Worm (Caenorhabditis elegans) whole organism, L3 larva: ENCODE measurements around the gene rpn-13.

Experiments used
- R02D3.7 ChIP-seq: fragments of 150-350 bp; optimal IDR thresholded peaks from 2 replicates; lab custom pipeline; 2014; ENCODE audit warnings: missing biosample characterization, missing genetic modification characterization
- ZK546.5 ChIP-seq: sonication (generic microtip); optimal IDR thresholded peaks from 2 replicates; lab custom pipeline; 2017; ENCODE audit warnings: missing biosample characterization, missing genetic modification characterization
- ama-1 ChIP-seq: fragments of 150-350 bp; optimal IDR thresholded peaks from 2 replicates; lab custom pipeline; 2018
- ceh-16 ChIP-seq: sonication (generic microtip); optimal IDR thresholded peaks from 2 replicates; lab custom pipeline; 2017; ENCODE audit warnings: missing biosample characterization, missing genetic modification characterization
- ceh-28 ChIP-seq: fragments of 150-350 bp; optimal IDR thresholded peaks from 2 replicates; lab custom pipeline; 2014; ENCODE audit warnings: missing biosample characterization, missing genetic modification reagents, missing genetic modification characterization
- ceh-9 ChIP-seq: sonication (generic microtip); optimal IDR thresholded peaks from 2 replicates; lab custom pipeline; 2018; ENCODE audit warnings: missing biosample characterization, missing genetic modification characterization
- egl-27 ChIP-seq: sonication (generic microtip); optimal IDR thresholded peaks from 4 replicates; lab custom pipeline; 2017; ENCODE audit warnings: missing biosample characterization, missing genetic modification reagents, missing genetic modification characterization
- egl-5 ChIP-seq: fragments of 150-350 bp; optimal IDR thresholded peaks from 2 replicates; lab custom pipeline; 2017; ENCODE audit warnings: missing biosample characterization, missing genetic modification reagents, missing genetic modification characterization, inconsistent platforms
- elt-1 ChIP-seq: fragments of 150-350 bp; optimal IDR thresholded peaks from 2 replicates; lab custom pipeline; 2014; ENCODE audit warnings: missing biosample characterization, missing genetic modification characterization
- elt-2 ChIP-seq: sonication (generic microtip); optimal IDR thresholded peaks from 2 replicates; lab custom pipeline; 2016; ENCODE audit warnings: missing genetic modification reagents, mild to moderate bottlenecking, missing genetic modification characterization, missing compliant biosample characterization
- elt-3 ChIP-seq, 3 experiments: fragments of 150-350 bp in 1 of 3; sonication (generic microtip) in 2 of 3; optimal IDR thresholded peaks; 2 replicates in 2 of 3; 4 replicates in 1 of 3; lab custom pipeline; 2014 to 2017; ENCODE audit warnings: missing biosample characterization in 3 of 3, missing genetic modification characterization in 3 of 3
- eor-1 ChIP-seq, 2 experiments: fragments of 150-350 bp; optimal IDR thresholded peaks; 2 replicates each; lab custom pipeline; 2014 to 2018; ENCODE audit warnings: missing biosample characterization in 2 of 2, missing genetic modification characterization in 2 of 2
- fkh-10 ChIP-seq: sonication (generic microtip); optimal IDR thresholded peaks from 2 replicates; lab custom pipeline; 2017; ENCODE audit warnings: missing biosample characterization, missing genetic modification reagents, missing genetic modification characterization
- fkh-2 ChIP-seq: fragments of 150-350 bp; optimal IDR thresholded peaks from 2 replicates; lab custom pipeline; 2014; ENCODE audit warnings: missing biosample characterization, missing genetic modification reagents, missing genetic modification characterization
- fos-1 ChIP-seq: fragments of 150-350 bp; optimal IDR thresholded peaks from 2 replicates; lab custom pipeline; 2014; ENCODE audit warnings: missing biosample characterization, missing genetic modification characterization
- hmg-11 ChIP-seq: sonication (generic microtip); optimal IDR thresholded peaks from 2 replicates; lab custom pipeline; 2016; ENCODE audit warnings: missing genetic modification characterization, missing compliant biosample characterization
- jun-1 ChIP-seq: fragments of 150-350 bp; optimal IDR thresholded peaks from 2 replicates; lab custom pipeline; 2014; ENCODE audit warnings: missing biosample characterization, missing genetic modification reagents, missing genetic modification characterization
- lin-15B ChIP-seq: fragments of 150-350 bp; optimal IDR thresholded peaks from 2 replicates; lab custom pipeline; 2014; ENCODE audit warnings: missing biosample characterization, missing genetic modification characterization
- lsy-12 ChIP-seq: sonication (generic microtip); optimal IDR thresholded peaks from 2 replicates; lab custom pipeline; 2016; ENCODE audit warnings: mild to moderate bottlenecking, missing genetic modification characterization, missing compliant biosample characterization
- mml-1 ChIP-seq: fragments of 150-350 bp; sonication (generic microtip); optimal IDR thresholded peaks from 3 replicates; lab custom pipeline; 2014; ENCODE audit warnings: missing biosample characterization, missing genetic modification characterization
- nfya-1 ChIP-seq: sonication (generic microtip); optimal IDR thresholded peaks from 2 replicates; lab custom pipeline; 2017; ENCODE audit warnings: missing genetic modification characterization, mild to moderate bottlenecking, missing compliant biosample characterization, antibody characterized with exemption, moderate library complexity; ENCODE audit not compliant: insufficient read depth
- nhr-11 ChIP-seq: fragments of 150-350 bp; optimal IDR thresholded peaks from 2 replicates; lab custom pipeline; 2014; ENCODE audit warnings: missing biosample characterization, missing genetic modification characterization
- nhr-23 ChIP-seq: fragments of 150-350 bp; optimal IDR thresholded peaks from 2 replicates; lab custom pipeline; 2014; ENCODE audit warnings: missing biosample characterization, missing genetic modification reagents, missing genetic modification characterization
- nhr-237 ChIP-seq: fragments of 150-350 bp; optimal IDR thresholded peaks from 2 replicates; lab custom pipeline; 2014; ENCODE audit warnings: missing biosample characterization, missing genetic modification characterization
- nhr-25 ChIP-seq: sonication (generic microtip); optimal IDR thresholded peaks from 2 replicates; lab custom pipeline; 2017; ENCODE audit warnings: missing biosample characterization, missing genetic modification characterization
- nhr-67 ChIP-seq: fragments of 150-350 bp; optimal IDR thresholded peaks from 2 replicates; lab custom pipeline; 2014; ENCODE audit warnings: missing biosample characterization, missing genetic modification characterization
- nhr-76 ChIP-seq: fragments of 150-350 bp; sonication (generic microtip); optimal IDR thresholded peaks from 5 replicates; lab custom pipeline; 2014; ENCODE audit warnings: missing biosample characterization, missing genetic modification characterization
- nhr-77 ChIP-seq: fragments of 150-350 bp; optimal IDR thresholded peaks from 2 replicates; lab custom pipeline; 2014; ENCODE audit warnings: missing biosample characterization, missing genetic modification characterization
- pha-4 ChIP-seq: fragments of 150-350 bp; optimal IDR thresholded peaks from 2 replicates; lab custom pipeline; 2014; ENCODE audit warnings: missing biosample characterization, missing genetic modification reagents, missing genetic modification characterization
- pqm-1 ChIP-seq: fragments of 150-350 bp; optimal IDR thresholded peaks from 2 replicates; lab custom pipeline; 2017; ENCODE audit warnings: missing biosample characterization, missing genetic modification characterization, inconsistent platforms
- skn-1 ChIP-seq: fragments of 150-350 bp; optimal IDR thresholded peaks from 2 replicates; lab custom pipeline; 2014; ENCODE audit warnings: missing biosample characterization, missing genetic modification characterization
- unc-39 ChIP-seq: sonication (generic microtip); optimal IDR thresholded peaks from 4 replicates; lab custom pipeline; 2017; ENCODE audit warnings: missing biosample characterization, missing genetic modification characterization
- zag-1 ChIP-seq: fragments of 150-350 bp; optimal IDR thresholded peaks from 2 replicates; lab custom pipeline; 2014; ENCODE audit warnings: missing biosample characterization, missing genetic modification characterization
- ztf-4 ChIP-seq: fragments of 150-350 bp; optimal IDR thresholded peaks from 2 replicates; lab custom pipeline; 2014; ENCODE audit warnings: missing biosample characterization, missing genetic modification characterization

Gene rpn-13

ce11 chrIII:6389533-6389932, 47.8 kb upstream of the rpn-13 start, which contains the start of gene C16A3.2:
Gene C16A3.2, plus strand, starts transcription at chrIII:6389833.
- TF ChIP-seq ceh-9 (tag; lab: Kevin White, UChicago) (no peak), pqm-1 (tag; lab: Kevin White, UChicago) (no peak), elt-3 (tag; optimal IDR thresholded peaks at IDR 0.05; lab: Kevin White, UChicago) (no peak), nhr-25 (tag; lab: Kevin White, UChicago) (no peak), zag-1 (tag; lab: Kevin White, UChicago) (no peak), ama-1 (lab: Kevin White, UChicago) (no peak), jun-1 (no peak), egl-27 (tag; lab: Kevin White, UChicago) (no peak), ceh-16 (tag; lab: Kevin White, UChicago) (no peak), R02D3.7 (tag; lab: Kevin White, UChicago) (no peak), ceh-28 (no peak), fos-1 (tag; lab: Kevin White, UChicago) (no peak), nhr-11 (tag; lab: Kevin White, UChicago) (no peak), nhr-77 (no peak)

ce11 chrIII:6382987-6383602, 41.4 kb upstream of the rpn-13 start, which contains the start of gene let-716:
Gene let-716, plus strand, starts transcription at chrIII:6383552.
- peak; percentile 7 for TF ChIP-seq elt-2
- TF ChIP-seq lin-15B, result peak; percentile 24
- TF ChIP-seq ama-1 (lab: Kevin White, UChicago), result no peak
- peak; percentile 22 for TF ChIP-seq nhr-23 (tag; lab: Kevin White, UChicago)

ce11 chrIII:6381584-6382391, 40.1 kb upstream of the rpn-13 start, which contains the start of gene znf-622:
Gene znf-622, plus strand, starts transcription at chrIII:6381634.
- TF ChIP-seq ZK546.5 (tag; lab: Kevin White, UChicago) (no peak), pha-4 (tag; lab: Kevin White, UChicago) (no peak)

- TF ChIP-seq eor-1 (tag; optimal IDR thresholded peaks at IDR 0.05; lab: Kevin White, UChicago) (no peak), ceh-9 (tag; lab: Kevin White, UChicago) (no peak), jun-1 (no peak), ceh-28 (no peak), unc-39 (tag; lab: Kevin White, UChicago) (no peak), R02D3.7 (tag; lab: Kevin White, UChicago) (no peak), mml-1 (tag; lab: Kevin White, UChicago) (no peak), fkh-10 (GFP tag; lab: Kevin White, UChicago) (no peak), lsy-12 (tag; lab: Kevin White, UChicago) (no peak), hmg-11 (tag; lab: Kevin White, UChicago) (no peak), nhr-23 (tag; lab: Kevin White, UChicago) (no peak), nhr-25 (tag; lab: Kevin White, UChicago) (no peak), nhr-67 (no peak), skn-1 (tag; lab: Kevin White, UChicago) (no peak), nfya-1 (tag; lab: Kevin White, UChicago) (no peak), nhr-11 (tag; lab: Kevin White, UChicago) (no peak), ama-1 (lab: Kevin White, UChicago) (no peak), pha-4 (tag; lab: Kevin White, UChicago) (no peak), egl-5 (tag; lab: Kevin White, UChicago) (no peak), fos-1 (tag; lab: Kevin White, UChicago) (no peak)
Measured at ce11 chrIII:6380472-6380871, 38.7 kb upstream of the rpn-13 start, which contains the start of gene C16A3.5. Gene C16A3.5, plus strand, starts transcription at chrIII:6380772.

- peak; percentile 11 for TF ChIP-seq nhr-23 (tag; lab: Kevin White, UChicago)
- TF ChIP-seq nhr-11 (tag; lab: Kevin White, UChicago), result no peak
- no peak for TF ChIP-seq ceh-28
- no peak for TF ChIP-seq unc-39 (tag; lab: Kevin White, UChicago)
- no peak for TF ChIP-seq ZK546.5 (tag; lab: Kevin White, UChicago)
- TF ChIP-seq zag-1 (tag; lab: Kevin White, UChicago), result no peak
- no peak for TF ChIP-seq elt-1
- no peak for TF ChIP-seq fkh-2 (tag; lab: Kevin White, UChicago)
- no peak for TF ChIP-seq nhr-237 (tag; lab: Kevin White, UChicago)
- peak; percentile 40 for TF ChIP-seq pha-4 (tag; lab: Kevin White, UChicago)
- TF ChIP-seq ztf-4 (tag; lab: Kevin White, UChicago), result no peak
- TF ChIP-seq elt-2, result peak; percentile 14
- TF ChIP-seq nhr-76 (tag; lab: Kevin White, UChicago), result no peak
- peak; percentile 32 for TF ChIP-seq hmg-11 (tag; lab: Kevin White, UChicago)
- TF ChIP-seq ama-1 (lab: Kevin White, UChicago), result peak; percentile 75
- peak; percentile 37 for TF ChIP-seq nfya-1 (tag; lab: Kevin White, UChicago)
- no peak for TF ChIP-seq lsy-12 (tag; lab: Kevin White, UChicago)
Measured at ce11 chrIII:6379129-6379528, 37.4 kb upstream of the rpn-13 start, which contains the start of gene C16A3.6. Gene C16A3.6, plus strand, starts transcription at chrIII:6379212.
